Worm (Caenorhabditis elegans): ENCODE results near the gene srj-49.

DNA sequence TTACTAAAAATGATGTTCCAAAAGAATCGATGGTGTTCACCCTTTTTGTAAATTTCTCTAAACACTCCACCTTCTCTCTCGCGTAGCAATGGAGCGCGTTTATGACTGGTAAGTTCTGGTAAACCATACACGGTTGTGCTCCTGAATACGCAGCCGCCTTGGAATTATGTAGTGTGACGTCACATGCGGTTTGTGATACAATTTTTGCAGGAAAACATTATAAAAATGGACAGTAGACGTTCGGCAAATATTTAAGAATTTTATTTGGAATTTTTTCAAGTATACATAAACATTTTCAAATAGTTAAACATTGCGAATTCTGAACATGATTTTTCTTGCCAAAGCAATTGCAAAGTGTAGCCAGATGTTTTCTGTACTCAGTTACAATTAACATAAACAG, 29.4 kb upstream of the srj-49 start, which contains the start of gene F37B4.10:
- TF ChIP-seq nhr-12 (tag; optimal IDR thresholded peaks at IDR 0.05) = no peak
- TF ChIP-seq M03D4.4 (tag; optimal IDR thresholded peaks at IDR 0.05) = no peak
- no peak for TF ChIP-seq nhr-237 (tag; optimal IDR thresholded peaks at IDR 0.05)
- TF ChIP-seq nhr-2 (tag; optimal IDR thresholded peaks at IDR 0.05) = no peak
- TF ChIP-seq nhr-28 (tag; optimal IDR thresholded peaks at IDR 0.05) = no peak
- TF ChIP-seq unc-62 (GFP tag; optimal IDR thresholded peaks at IDR 0.05) = no peak
- no peak for TF ChIP-seq pha-4 (tag; optimal IDR thresholded peaks at IDR 0.05)
- no peak for TF ChIP-seq lin-13 (tag; optimal IDR thresholded peaks at IDR 0.05)
- no peak for TF ChIP-seq ces-1 (GFP tag; optimal IDR thresholded peaks at IDR 0.05)
